Fruit fly (Drosophila melanogaster) whole organism, pupa: ENCODE data around the gene CG42820.

ENCODE experiments used
- CG10348 ChIP-seq: fragments of 200-800 bp; sonication (Bioruptor generic); IDR thresholded peaks from 2 replicates; pipeline ENCODE4 v1.3.6; 2022; ENCODE audit warnings: missing biosample characterization, missing genetic modification characterization
- CG12605 ChIP-seq: fragments of 200-800 bp; sonication (Bioruptor generic); IDR thresholded peaks from 2 replicates; pipeline ENCODE4 v1.3.6; 2022; ENCODE audit warnings: missing biosample characterization, missing genetic modification characterization
- CG13204 ChIP-seq: fragments of 200-800 bp; sonication (Bioruptor generic); optimal IDR thresholded peaks from 2 replicates; lab custom pipeline; 2018; ENCODE audit warnings: missing biosample characterization, mild to moderate bottlenecking, missing genetic modification characterization, moderate library complexity
- CG14655 ChIP-seq: fragments of 200-800 bp; sonication (Bioruptor generic); optimal IDR thresholded peaks from 3 replicates; lab custom pipeline; 2017; ENCODE audit warnings: mild to moderate bottlenecking, missing biosample characterization, missing genetic modification reagents, missing genetic modification characterization
- CG15710 ChIP-seq: fragments of 200-800 bp; sonication (Bioruptor generic); optimal IDR thresholded peaks from 2 replicates; lab custom pipeline; 2018; ENCODE audit warnings: missing biosample characterization, mild to moderate bottlenecking, missing genetic modification characterization, moderate library complexity
- CG17806 ChIP-seq: fragments of 200-800 bp; sonication (Bioruptor generic); optimal IDR thresholded peaks from 2 replicates; lab custom pipeline; 2018; ENCODE audit warnings: missing biosample characterization, mild to moderate bottlenecking, missing genetic modification characterization, moderate library complexity
- CG32121 ChIP-seq: fragments of 200-800 bp; sonication (Bioruptor generic); IDR thresholded peaks from 2 replicates; pipeline ENCODE4 v1.3.6; 2022; ENCODE audit warnings: missing biosample characterization, missing genetic modification characterization
- CG34367 ChIP-seq: fragments of 200-800 bp; sonication (Bioruptor generic); optimal IDR thresholded peaks from 2 replicates; lab custom pipeline; 2018; ENCODE audit warnings: missing biosample characterization, mild to moderate bottlenecking, missing genetic modification characterization
- CG4496 ChIP-seq: fragments of 200-800 bp; sonication (Bioruptor generic); IDR thresholded peaks from 3 replicates; pipeline ENCODE4 v1.3.6; 2022; ENCODE audit warnings: missing biosample characterization, missing genetic modification characterization
- CG8159 ChIP-seq: fragments of 200-800 bp; sonication (Bioruptor generic); optimal IDR thresholded peaks from 3 replicates; lab custom pipeline; 2018; ENCODE audit warnings: missing biosample characterization, mild to moderate bottlenecking, missing genetic modification characterization, moderate library complexity
- CG8301 ChIP-seq: fragments of 200-800 bp; sonication (Bioruptor generic); optimal IDR thresholded peaks from 2 replicates; lab custom pipeline; 2018; ENCODE audit warnings: missing biosample characterization, mild to moderate bottlenecking, missing genetic modification characterization
- D1 ChIP-seq: fragments of 200-800 bp; sonication (Bioruptor generic); optimal IDR thresholded peaks from 2 replicates; lab custom pipeline; 2018; ENCODE audit warnings: missing biosample characterization, mild to moderate bottlenecking, missing genetic modification characterization, moderate library complexity
- EcR ChIP-seq: fragments of 200-800 bp; sonication (Bioruptor generic); optimal IDR thresholded peaks from 3 replicates; lab custom pipeline; 2019; ENCODE audit warnings: missing biosample characterization, missing genetic modification characterization, mild to moderate bottlenecking, moderate library complexity, missing genetic modification reagents
- Pif1B ChIP-seq: fragments of 200-800 bp; sonication (Bioruptor generic); optimal IDR thresholded peaks from 3 replicates; lab custom pipeline; 2016; ENCODE audit warnings: missing biosample characterization, missing genetic modification characterization
- Snoo ChIP-seq: fragments of 200-800 bp; sonication (Bioruptor generic); optimal IDR thresholded peaks from 3 replicates; lab custom pipeline; 2017; ENCODE audit warnings: missing biosample characterization, mild to moderate bottlenecking, missing genetic modification characterization, inconsistent platforms
- gl ChIP-seq: fragments of 200-800 bp; sonication (Bioruptor generic); optimal IDR thresholded peaks from 2 replicates; lab custom pipeline; 2018; ENCODE audit warnings: missing biosample characterization, mild to moderate bottlenecking, missing genetic modification characterization
- rn ChIP-seq: fragments of 200-800 bp; sonication (Bioruptor generic); IDR thresholded peaks from 2 replicates; pipeline ENCODE4 v1.3.6; 2022; ENCODE audit warnings: missing biosample characterization, missing genetic modification characterization

CG42820 gene

DNA sequence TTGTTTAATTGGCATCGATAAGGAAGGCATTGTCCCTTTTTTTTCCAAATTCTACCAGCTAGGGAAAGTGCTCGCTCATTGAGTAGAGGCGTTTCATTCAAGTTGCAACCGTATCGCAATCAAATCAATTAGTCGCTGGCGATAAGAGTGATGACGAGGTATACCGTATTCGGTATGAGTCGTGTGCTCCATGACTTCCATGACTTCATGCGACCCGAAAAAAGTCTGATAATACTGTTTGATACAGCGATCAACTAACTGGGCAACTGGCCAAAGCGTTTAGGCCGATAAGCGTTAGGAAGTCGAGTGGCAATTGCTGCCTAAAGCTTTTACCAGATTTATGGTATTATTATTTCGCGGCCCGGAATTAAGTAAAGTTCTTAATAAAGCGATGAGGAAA, 47.7 kb downstream of the CG42820 start:
- TF ChIP-seq CG8159 (tag; lab: Kevin White, UChicago) (no peak), Pif1B (GFP tag; lab: Kevin White, UChicago) (no peak), CG8301 (tag; lab: Kevin White, UChicago) (no peak), rn (no peak), EcR (no peak), gl (no peak), CG12605 (no peak), CG15710 (tag; lab: Kevin White, UChicago) (no peak), CG32121 (GFP tag; lab: Robert Waterston, UW) (no peak), CG34367 (tag; lab: Kevin White, UChicago) (no peak), Snoo (tag; lab: Kevin White, UChicago) (no peak)

DNA sequence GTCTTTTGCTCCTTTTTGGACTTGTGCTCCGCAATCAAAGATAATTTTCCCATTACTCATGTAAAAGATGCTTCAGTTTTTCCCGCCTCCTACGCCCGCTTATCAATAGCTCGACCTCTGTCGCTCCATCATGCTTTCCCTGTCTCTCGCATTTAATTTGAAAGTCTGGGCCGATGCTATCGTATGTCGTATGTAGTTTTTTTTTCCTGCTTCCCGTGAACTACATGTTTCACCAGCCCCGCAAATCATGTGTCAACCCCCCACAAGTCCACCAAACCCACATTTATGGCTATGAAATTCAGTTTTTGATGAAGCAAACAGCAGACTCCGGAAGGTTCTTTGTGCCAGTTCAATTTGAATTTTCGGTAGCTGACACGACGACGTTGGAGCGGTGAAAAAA, 49.8 kb downstream of the CG42820 start, which contains the start of gene CG14273:
CG14273 (plus strand) TSS at position 301 of the 400 bp plus-strand sequence.
- TF ChIP-seq CG32121 (GFP tag; lab: Robert Waterston, UW) (no peak), CG17806 (tag; lab: Kevin White, UChicago) (no peak), D1 (tag; lab: Kevin White, UChicago) (no peak), rn (no peak), CG14655 (GFP tag; lab: Kevin White, UChicago) (no peak), CG13204 (GFP tag; lab: Kevin White, UChicago) (no peak), CG10348 (GFP tag; lab: Robert Waterston, UW) (no peak), gl (no peak), Pif1B (GFP tag; lab: Kevin White, UChicago) (no peak), Snoo (tag; lab: Kevin White, UChicago) (no peak), CG4496 (GFP tag; lab: Robert Waterston, UW) (no peak), CG8159 (tag; lab: Kevin White, UChicago) (no peak), EcR (no peak), CG8301 (tag; lab: Kevin White, UChicago) (no peak), CG15710 (tag; lab: Kevin White, UChicago) (no peak)
